Worm (Caenorhabditis elegans) whole organism, L4 larva: ENCODE measurements around the gene clec-125.
A peak's percentile ranks its signal among the peaks of the same experiment; 100 is the strongest.

Experiments used
- F26F4.8 ChIP-seq: fragments of 200-800 bp; sonication (Bioruptor generic); conservative IDR thresholded peaks from 2 replicates; pipeline ENCODE4 v1.3.6; 2022; ENCODE audit warnings: missing genetic modification characterization, missing compliant biosample characterization
- F44E2.7 ChIP-seq: fragments of 200-800 bp; sonication (Bioruptor generic); IDR thresholded peaks from 2 replicates; pipeline ENCODE4 v2.1.2; 2022; ENCODE audit warnings: missing genetic modification characterization, missing compliant biosample characterization
- F49E8.2 ChIP-seq: sonication (generic microtip); optimal IDR thresholded peaks from 2 replicates; lab custom pipeline; 2016; ENCODE audit warnings: missing compliant biosample characterization, mild to moderate bottlenecking, missing genetic modification characterization, borderline replicate concordance
- Y105C5A.15 ChIP-seq: fragments of 200-800 bp; sonication (Bioruptor generic); IDR thresholded peaks from 2 replicates; pipeline ENCODE4 v1.3.6; 2022; ENCODE audit warnings: missing genetic modification characterization, missing compliant biosample characterization
- Y48G9A.11 ChIP-seq: fragments of 200-800 bp; sonication (Bioruptor generic); IDR thresholded peaks from 2 replicates; pipeline ENCODE4 v1.3.6; 2022; ENCODE audit warnings: missing genetic modification reagents, missing genetic modification characterization, missing compliant biosample characterization
- ceh-44 ChIP-seq: fragments of 200-800 bp; sonication (Bioruptor generic); IDR thresholded peaks from 2 replicates; pipeline ENCODE4 v1.3.6; 2022; ENCODE audit warnings: missing genetic modification reagents, missing genetic modification characterization, missing compliant biosample characterization
- ctbp-1 ChIP-seq: fragments of 200-800 bp; sonication (Bioruptor generic); IDR thresholded peaks from 2 replicates; pipeline ENCODE4 v1.3.6; 2022; ENCODE audit warnings: missing genetic modification reagents, missing genetic modification characterization, missing compliant biosample characterization
- daf-16 ChIP-seq, 3 experiments: sonication (generic microtip); optimal IDR thresholded peaks; 2 replicates each; lab custom pipeline; 2016 to 2017; ENCODE audit warnings: missing genetic modification characterization in 3 of 3, missing genetic modification reagents in 3 of 3, mild to moderate bottlenecking in 2 of 3, missing compliant biosample characterization in 2 of 3, missing biosample characterization in 1 of 3, moderate library complexity in 1 of 3
- daf-19 ChIP-seq: fragments of 200-800 bp; sonication (Bioruptor generic); conservative IDR thresholded peaks from 2 replicates; pipeline ENCODE4 v1.3.6; 2022; ENCODE audit warnings: missing genetic modification characterization, missing compliant biosample characterization
- dmd-8 ChIP-seq: fragments of 200-800 bp; sonication (Bioruptor generic); IDR thresholded peaks from 2 replicates; pipeline ENCODE4 v1.3.6; 2022; ENCODE audit warnings: missing genetic modification characterization, missing compliant biosample characterization
- dmd-9 ChIP-seq: fragments of 200-800 bp; sonication (Bioruptor generic); IDR thresholded peaks from 2 replicates; pipeline ENCODE4 v1.3.6; 2022; ENCODE audit warnings: missing genetic modification reagents, missing genetic modification characterization, missing compliant biosample characterization
- duxl-1 ChIP-seq: sonication (generic microtip); optimal IDR thresholded peaks from 2 replicates; lab custom pipeline; 2016; ENCODE audit warnings: mild to moderate bottlenecking, missing genetic modification characterization, moderate library complexity, missing compliant biosample characterization; ENCODE audit not compliant: poor library complexity
- hmg-1.1 ChIP-seq: fragments of 200-800 bp; sonication (Bioruptor generic); IDR thresholded peaks from 2 replicates; pipeline ENCODE4 v1.3.6; 2022; ENCODE audit warnings: missing genetic modification reagents, missing genetic modification characterization, missing compliant biosample characterization
- lim-7 ChIP-seq: fragments of 200-800 bp; sonication (Bioruptor generic); IDR thresholded peaks from 2 replicates; pipeline ENCODE4 v1.3.6; 2022; ENCODE audit warnings: missing genetic modification characterization, missing compliant biosample characterization
- madf-9 ChIP-seq: fragments of 200-800 bp; sonication (Bioruptor generic); conservative IDR thresholded peaks from 2 replicates; pipeline ENCODE4 v1.3.6; 2022; ENCODE audit warnings: missing genetic modification reagents, missing genetic modification characterization, missing compliant biosample characterization
- mdt-29 ChIP-seq: fragments of 200-800 bp; sonication (Bioruptor generic); IDR thresholded peaks from 2 replicates; pipeline ENCODE4 v1.3.6; 2022; ENCODE audit warnings: missing genetic modification reagents, missing genetic modification characterization, missing compliant biosample characterization
- mes-2 ChIP-seq: sonication (generic microtip); optimal IDR thresholded peaks from 2 replicates; lab custom pipeline; 2016; ENCODE audit warnings: missing genotype, mild to moderate bottlenecking, missing genetic modification characterization, missing compliant biosample characterization; ENCODE audit not compliant: poor library complexity, severe bottlenecking
- mxl-3 ChIP-seq: fragments of 200-800 bp; sonication (Bioruptor generic); optimal IDR thresholded peaks from 2 replicates; lab custom pipeline; 2018; ENCODE audit warnings: mild to moderate bottlenecking, missing genetic modification characterization, missing compliant biosample characterization
- nhr-77 ChIP-seq: fragments of 150-350 bp; optimal IDR thresholded peaks from 2 replicates; lab custom pipeline; 2014; ENCODE audit warnings: missing biosample characterization, missing genetic modification characterization
- spr-1 ChIP-seq: sonication (generic microtip); optimal IDR thresholded peaks from 2 replicates; lab custom pipeline; 2016; ENCODE audit warnings: mild to moderate bottlenecking, missing genetic modification characterization, missing compliant biosample characterization
- unc-130 ChIP-seq: sonication (generic microtip); optimal IDR thresholded peaks from 2 replicates; lab custom pipeline; 2016; ENCODE audit warnings: missing genetic modification reagents, missing genetic modification characterization, missing compliant biosample characterization
- vab-7 ChIP-seq: fragments of 200-800 bp; sonication (Bioruptor generic); IDR thresholded peaks from 2 replicates; pipeline ENCODE4 v1.3.6; 2022; ENCODE audit warnings: missing genetic modification reagents, missing genetic modification characterization, missing compliant biosample characterization
- zip-11 ChIP-seq: fragments of 200-800 bp; sonication (Bioruptor generic); IDR thresholded peaks from 2 replicates; pipeline ENCODE4 v1.3.6; 2022; ENCODE audit warnings: missing genetic modification characterization, missing compliant biosample characterization

The clec-125 gene

ce11 chrII:3567576-3567975 lies 51.8 kb downstream of the clec-125 start (continued):
- TF ChIP-seq F26F4.8 (peak; percentile 74), mdt-29 (GFP tag; lab: Robert Waterston, UW) (peak; percentile 77), daf-16 (GFP tag; optimal IDR thresholded peaks at IDR 0.05; lab: Kevin White, UChicago) (peak; percentile 29 to 86), daf-16 (tag; optimal IDR thresholded peaks at IDR 0.05; lab: Kevin White, UChicago) (peak; percentile 77), F49E8.2 (peak; percentile 21), hmg-1.1 (GFP tag; lab: Robert Waterston, UW) (peak; percentile 59), Y48G9A.11 (GFP tag; lab: Robert Waterston, UW) (peak; percentile 67; the same call in 1 of the 2 replicates), spr-1 (tag; lab: Kevin White, UChicago) (peak; percentile 65), Y105C5A.15 (GFP tag; lab: Robert Waterston, UW) (peak; percentile 82), mxl-3 (peak; percentile 16), daf-19 (GFP tag; lab: Robert Waterston, UW) (peak; percentile 83), madf-9 (GFP tag; lab: Robert Waterston, UW) (peak; percentile 35; the same call in 1 of the 2 replicates), mes-2 (tag; lab: Kevin White, UChicago) (peak; percentile 58), dmd-8 (GFP tag; lab: Robert Waterston, UW) (peak; percentile 88), zip-11 (GFP tag; lab: Robert Waterston, UW) (0 out of 2 replicates have a peak, but pooled peaks have one; percentile 49), vab-7 (GFP tag; lab: Robert Waterston, UW) (peak; percentile 84), ctbp-1 (GFP tag; lab: Robert Waterston, UW) (peak; percentile 72; the same call in 1 of the 2 replicates), dmd-9 (GFP tag; lab: Robert Waterston, UW) (peak; percentile 56; the same call in 1 of the 2 replicates), ceh-44 (peak; percentile 55; the same call in 1 of the 2 replicates), nhr-77 (peak; percentile 4), lim-7 (peak; percentile 87), duxl-1 (tag; lab: Kevin White, UChicago) (peak; percentile 86), F44E2.7 (GFP tag; lab: Robert Waterston, UW) (0 out of 2 replicates have a peak, but pooled peaks have one; percentile 69), unc-130 (GFP tag; lab: Kevin White, UChicago) (peak; percentile 57)
